Fruit fly (Drosophila melanogaster) whole organism, embryonic: ENCODE measurements around the gene fwe.

ENCODE experiments used
- Antp ChIP-seq: fragments of 200-800 bp; sonication (Bioruptor generic); optimal IDR thresholded peaks from 3 replicates; lab custom pipeline; 2016; ENCODE audit warnings: missing biosample characterization, missing genetic modification characterization
- Atf-2 ChIP-seq: fragments of 200-800 bp; sonication (Bioruptor generic); optimal IDR thresholded peaks from 2 replicates; lab custom pipeline; 2016; ENCODE audit warnings: missing biosample characterization, missing genetic modification characterization
- CG10209 ChIP-seq: fragments of 200-800 bp; sonication (Bioruptor generic); optimal IDR thresholded peaks from 3 replicates; lab custom pipeline; 2017; ENCODE audit warnings: missing biosample characterization, mild to moderate bottlenecking, missing genetic modification characterization, missing genetic modification reagents
- CG11085 ChIP-seq: fragments of 200-800 bp; sonication (Bioruptor generic); IDR thresholded peaks from 2 replicates; pipeline ENCODE4 v1.3.6; 2022; ENCODE audit warnings: missing biosample characterization, missing genetic modification characterization
- CG13287 ChIP-seq: fragments of 200-800 bp; sonication (Bioruptor generic); IDR thresholded peaks from 2 replicates; pipeline ENCODE4 v1.3.6; 2022; ENCODE audit warnings: missing biosample characterization, missing genetic modification characterization; ENCODE audit not compliant: partially characterized antibody
- CG14860 ChIP-seq: fragments of 200-800 bp; sonication (Bioruptor generic); IDR thresholded peaks from 3 replicates; pipeline ENCODE4 v1.3.6; 2022; ENCODE audit warnings: missing biosample characterization, missing genetic modification characterization; ENCODE audit not compliant: partially characterized antibody
- CG15601 ChIP-seq: fragments of 200-800 bp; sonication (Bioruptor generic); optimal IDR thresholded peaks from 3 replicates; lab custom pipeline; 2019; ENCODE audit warnings: missing biosample characterization, mild to moderate bottlenecking, missing genetic modification characterization, moderate library complexity
- CG1647 ChIP-seq: fragments of 200-800 bp; sonication (Bioruptor generic); optimal IDR thresholded peaks from 3 replicates; lab custom pipeline; 2016; ENCODE audit warnings: missing biosample characterization, missing genetic modification characterization
- CG17328 ChIP-seq: fragments of 200-800 bp; sonication (Bioruptor generic); IDR thresholded peaks from 2 replicates; pipeline ENCODE4 v1.3.6; 2022; ENCODE audit warnings: missing biosample characterization, missing genetic modification characterization
- CG18476 ChIP-seq: fragments of 200-800 bp; sonication (Bioruptor generic); optimal IDR thresholded peaks from 2 replicates; lab custom pipeline; 2016; ENCODE audit warnings: missing biosample characterization, mild to moderate bottlenecking, missing genetic modification characterization
- CG18764 ChIP-seq: fragments of 200-800 bp; sonication (Bioruptor generic); optimal IDR thresholded peaks from 3 replicates; lab custom pipeline; 2016; ENCODE audit warnings: missing biosample characterization, missing genetic modification characterization
- CG5245 ChIP-seq: fragments of 200-800 bp; sonication (Bioruptor generic); optimal IDR thresholded peaks from 3 replicates; lab custom pipeline; 2016; ENCODE audit warnings: missing biosample characterization, missing genetic modification characterization
- CG5953 ChIP-seq: fragments of 200-800 bp; sonication (Bioruptor generic); IDR thresholded peaks from 2 replicates; pipeline ENCODE4 v1.3.6; 2022; ENCODE audit warnings: missing biosample characterization, missing genetic modification characterization
- CG7839 ChIP-seq: fragments of 200-800 bp; sonication (Bioruptor generic); optimal IDR thresholded peaks from 3 replicates; lab custom pipeline; 2018; ENCODE audit warnings: missing biosample characterization, mild to moderate bottlenecking, missing genetic modification characterization, moderate library complexity
- CG7928 ChIP-seq: fragments of 200-800 bp; sonication (Bioruptor generic); optimal IDR thresholded peaks from 2 replicates; lab custom pipeline; 2017; ENCODE audit warnings: missing biosample characterization, mild to moderate bottlenecking, missing genetic modification characterization
- CG8765 ChIP-seq: fragments of 200-800 bp; sonication (Bioruptor generic); IDR thresholded peaks from 2 replicates; pipeline ENCODE4 v1.3.6; 2022; ENCODE audit warnings: missing biosample characterization, missing genetic modification characterization
- Camta ChIP-seq: fragments of 200-800 bp; sonication (Bioruptor generic); optimal IDR thresholded peaks from 2 replicates; lab custom pipeline; 2016; ENCODE audit warnings: missing biosample characterization, missing genetic modification characterization
- Dbx ChIP-seq: fragments of 200-800 bp; sonication (Bioruptor generic); IDR thresholded peaks from 3 replicates; pipeline ENCODE4 v1.3.6; 2022; ENCODE audit warnings: missing biosample characterization, missing genetic modification characterization
- Fer2 ChIP-seq: fragments of 200-800 bp; sonication (Bioruptor generic); optimal IDR thresholded peaks from 2 replicates; lab custom pipeline; 2018; ENCODE audit warnings: missing biosample characterization, mild to moderate bottlenecking, missing genetic modification characterization, moderate library complexity
- Fer3 ChIP-seq: fragments of 200-800 bp; sonication (Bioruptor generic); optimal IDR thresholded peaks from 2 replicates; lab custom pipeline; 2018; ENCODE audit warnings: missing biosample characterization, mild to moderate bottlenecking, missing genetic modification characterization, moderate library complexity
- Gsc ChIP-seq: fragments of 200-800 bp; sonication (Bioruptor generic); IDR thresholded peaks from 2 replicates; pipeline ENCODE4 v1.3.6; 2022; ENCODE audit warnings: missing biosample characterization, missing genetic modification characterization
- H15 ChIP-seq: fragments of 200-800 bp; sonication (Bioruptor generic); IDR thresholded peaks from 3 replicates; pipeline ENCODE4 v1.3.6; 2022; ENCODE audit warnings: missing biosample characterization, missing genetic modification characterization
- HLH4C ChIP-seq: fragments of 200-800 bp; sonication (Bioruptor generic); IDR thresholded peaks from 3 replicates; pipeline ENCODE4 v1.3.6; 2022; ENCODE audit warnings: missing biosample characterization, missing genetic modification characterization; ENCODE audit not compliant: partially characterized antibody
- NC2α ChIP-seq: fragments of 200-800 bp; sonication (Bioruptor generic); optimal IDR thresholded peaks from 2 replicates; lab custom pipeline; 2016; ENCODE audit warnings: missing biosample characterization, missing genetic modification characterization
- Nf-YA ChIP-seq: fragments of 200-800 bp; sonication (Bioruptor generic); IDR thresholded peaks from 2 replicates; pipeline ENCODE4 v1.3.6; 2022; ENCODE audit warnings: missing biosample characterization, missing genetic modification characterization
- Poxn ChIP-seq: fragments of 200-800 bp; sonication (Bioruptor generic); IDR thresholded peaks from 2 replicates; pipeline ENCODE4 v1.3.6; 2022; ENCODE audit warnings: missing biosample characterization, missing genetic modification characterization
- Spps ChIP-seq: fragments of 200-800 bp; sonication (Bioruptor generic); optimal IDR thresholded peaks from 2 replicates; lab custom pipeline; 2018; ENCODE audit warnings: missing biosample characterization, mild to moderate bottlenecking, missing genetic modification characterization
- TFAM ChIP-seq: fragments of 200-800 bp; sonication (Bioruptor generic); optimal IDR thresholded peaks from 2 replicates; lab custom pipeline; 2017; ENCODE audit warnings: missing biosample characterization, missing genetic modification characterization, inconsistent platforms
- Vsx1 ChIP-seq: fragments of 200-800 bp; sonication (Bioruptor generic); optimal IDR thresholded peaks from 2 replicates; lab custom pipeline; 2017; ENCODE audit warnings: missing biosample characterization, mild to moderate bottlenecking, missing genetic modification characterization, missing genetic modification reagents
- YL-1 ChIP-seq: fragments of 200-800 bp; sonication (Bioruptor generic); optimal IDR thresholded peaks from 3 replicates; lab custom pipeline; 2017; ENCODE audit warnings: missing biosample characterization, mild to moderate bottlenecking, missing genetic modification characterization
- abd-A ChIP-seq: fragments of 200-800 bp; sonication (Bioruptor generic); optimal IDR thresholded peaks from 3 replicates; lab custom pipeline; 2019; ENCODE audit warnings: missing biosample characterization, mild to moderate bottlenecking, missing genetic modification characterization, moderate library complexity
- al ChIP-seq: fragments of 200-800 bp; sonication (Bioruptor generic); IDR thresholded peaks from 2 replicates; pipeline ENCODE4 v1.3.6; 2022; ENCODE audit warnings: missing biosample characterization, missing genetic modification characterization
- bcd ChIP-seq: fragments of 200-800 bp; sonication (Bioruptor generic); optimal IDR thresholded peaks from 2 replicates; lab custom pipeline; 2017; ENCODE audit warnings: missing biosample characterization, mild to moderate bottlenecking, missing genetic modification characterization
- bowl ChIP-seq: fragments of 200-800 bp; sonication (Bioruptor generic); IDR thresholded peaks from 2 replicates; pipeline ENCODE4 v1.3.6; 2022; ENCODE audit warnings: missing biosample characterization, missing genetic modification characterization
- crc ChIP-seq: fragments of 200-800 bp; sonication (Bioruptor generic); optimal IDR thresholded peaks from 2 replicates; lab custom pipeline; 2016; ENCODE audit warnings: missing biosample characterization, missing genetic modification characterization
- dimm ChIP-seq: fragments of 200-800 bp; sonication (Bioruptor generic); IDR thresholded peaks from 2 replicates; pipeline ENCODE4 v1.3.6; 2022; ENCODE audit warnings: missing biosample characterization, missing genetic modification characterization
- ems ChIP-seq: fragments of 200-800 bp; sonication (Bioruptor generic); optimal IDR thresholded peaks from 3 replicates; lab custom pipeline; 2016; ENCODE audit warnings: missing biosample characterization, missing genetic modification characterization
- h ChIP-seq: fragments of >200 bp; optimal IDR thresholded peaks from 2 replicates; lab custom pipeline; 2017
- ham ChIP-seq: fragments of 200-800 bp; sonication (Bioruptor generic); IDR thresholded peaks from 2 replicates; pipeline ENCODE4 v1.3.6; 2022; ENCODE audit warnings: missing biosample characterization, missing genetic modification characterization
- inv ChIP-seq: fragments of 200-800 bp; sonication (Bioruptor generic); IDR thresholded peaks from 2 replicates; pipeline ENCODE4 v1.3.6; 2022; ENCODE audit warnings: missing biosample characterization, missing genetic modification characterization; ENCODE audit not compliant: partially characterized antibody
- klu ChIP-seq: fragments of 200-800 bp; sonication (Bioruptor generic); IDR thresholded peaks from 2 replicates; pipeline ENCODE4 v1.3.6; 2022; ENCODE audit warnings: missing biosample characterization, missing genetic modification characterization
- lov ChIP-seq, 2 experiments: fragments of 200-800 bp in 1 of 2; fragments of >200 bp in 1 of 2; sonication (Bioruptor generic) in 1 of 2; IDR thresholded peaks in 1 of 2; optimal IDR thresholded peaks in 1 of 2; 2 replicates in 1 of 2; 3 replicates in 1 of 2; pipeline versions ENCODE4 v1.3.6 to Lab custom; 2017 to 2022; ENCODE audit warnings: missing biosample characterization in 1 of 2, missing genetic modification characterization in 1 of 2
- maf-S ChIP-seq: fragments of 200-800 bp; sonication (Bioruptor generic); optimal IDR thresholded peaks from 2 replicates; lab custom pipeline; 2016; ENCODE audit warnings: missing biosample characterization, missing genetic modification characterization
- nom ChIP-seq: fragments of 200-800 bp; sonication (Bioruptor generic); optimal IDR thresholded peaks from 2 replicates; lab custom pipeline; 2017; ENCODE audit warnings: missing biosample characterization, missing genetic modification characterization, mild to moderate bottlenecking, moderate library complexity, missing genetic modification reagents
- prd ChIP-seq, 3 experiments: fragments of >200 bp in 2 of 3; fragments of 200-800 bp in 1 of 3; sonication (Bioruptor generic) in 1 of 3; optimal IDR thresholded peaks in 2 of 3; IDR thresholded peaks in 1 of 3; 2 replicates in 2 of 3; 3 replicates in 1 of 3; pipeline versions ENCODE4 v1.3.6 to Lab custom; 2017 to 2022; ENCODE audit warnings: missing biosample characterization in 1 of 3, missing genetic modification characterization in 1 of 3
- tll ChIP-seq, 2 experiments: fragments of 200-800 bp in 1 of 2; fragments of >200 bp in 1 of 2; sonication (Bioruptor generic) in 1 of 2; optimal IDR thresholded peaks; 2 replicates each; lab custom pipeline; 2017 to 2019; ENCODE audit warnings: missing biosample characterization in 2 of 2, missing genetic modification characterization in 2 of 2, mild to moderate bottlenecking in 1 of 2, moderate library complexity in 1 of 2
- twi ChIP-seq: fragments of 200-800 bp; optimal IDR thresholded peaks from 2 replicates; lab custom pipeline; 2019; ENCODE audit warnings: missing biosample characterization, mild to moderate bottlenecking, missing genetic modification characterization, moderate library complexity
- vfl ChIP-seq: fragments of 200-800 bp; sonication (Bioruptor generic); optimal IDR thresholded peaks from 2 replicates; lab custom pipeline; 2016; ENCODE audit warnings: missing biosample characterization, missing genetic modification characterization
- zen ChIP-seq: fragments of 200-800 bp; sonication (Bioruptor generic); optimal IDR thresholded peaks from 3 replicates; lab custom pipeline; 2018; ENCODE audit warnings: missing biosample characterization, mild to moderate bottlenecking, missing genetic modification characterization, moderate library complexity

Gene fwe

DNA sequence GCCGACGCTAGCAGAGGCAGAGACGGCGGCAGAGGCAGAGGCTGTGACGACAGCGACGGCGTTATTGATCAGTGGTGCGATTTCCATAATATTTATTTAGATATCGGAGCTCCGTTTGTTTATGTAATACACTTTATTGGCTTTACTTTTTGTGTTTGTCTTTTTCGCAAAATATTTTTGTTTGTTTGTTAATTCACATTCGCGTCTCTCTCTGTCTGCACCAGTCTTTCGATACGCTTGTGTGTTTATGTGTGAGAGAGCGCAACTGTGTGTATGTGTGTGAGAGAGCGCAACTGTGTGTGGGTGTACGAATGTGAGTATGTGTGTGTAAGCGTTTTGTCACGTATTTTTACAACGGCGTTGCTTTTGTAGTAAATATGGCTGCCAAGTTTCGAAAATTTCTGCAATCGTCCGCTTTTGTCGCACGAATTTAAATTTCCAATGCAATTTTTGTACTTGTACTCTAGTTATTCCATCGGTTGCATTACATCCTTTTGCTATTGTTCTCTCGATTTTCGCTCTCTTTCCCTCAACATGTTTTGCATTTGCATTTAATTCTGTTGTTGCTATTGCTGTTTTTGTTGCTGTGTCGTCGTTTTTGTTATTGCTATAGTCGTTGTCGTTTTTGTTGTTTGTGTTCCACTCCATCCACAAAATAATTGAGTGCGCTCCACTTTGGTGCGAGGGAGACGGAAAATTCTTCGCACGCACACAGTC is 9.4 kb upstream of the fwe start (continued):
- TF ChIP-seq nom (GFP tag; lab: Kevin White, UChicago) (no peak), abd-A (peak; percentile 8), vfl (GFP tag; lab: Kevin White, UChicago) (no peak), CG5953 (no peak), Fer2 (tag; lab: Kevin White, UChicago) (no peak), CG10209 (GFP tag; lab: Kevin White, UChicago) (no peak), ham (GFP tag; lab: Robert Waterston, UW) (no peak), klu (no peak), CG7839 (peak; percentile 14), Nf-YA (no peak), CG14860 (GFP tag; lab: Robert Waterston, UW) (no peak), ems (GFP tag; lab: Kevin White, UChicago) (no peak), H15 (GFP tag; lab: Robert Waterston, UW) (no peak), crc (GFP tag; lab: Kevin White, UChicago) (no peak), Poxn (GFP tag; lab: Robert Waterston, UW) (no peak), bowl (GFP tag; lab: Robert Waterston, UW) (peak; percentile 27; the same call in 1 of the 2 replicates), inv (no peak), tll (GFP tag; optimal IDR thresholded peaks at IDR 0.05; lab: Kevin White, UChicago) (no peak), CG18764 (GFP tag; lab: Kevin White, UChicago) (no peak), dimm (no peak), al (GFP tag; lab: Robert Waterston, UW) (no peak), TFAM (no peak), NC2α (GFP tag; lab: Kevin White, UChicago) (no peak), CG18476 (GFP tag; lab: Kevin White, UChicago) (no peak), CG5245 (GFP tag; lab: Kevin White, UChicago) (no peak), twi (tag; lab: Kevin White, UChicago) (no peak), Fer3 (tag; lab: Kevin White, UChicago) (no peak), lov (optimal IDR thresholded peaks at IDR 0.05; lab: Kevin White, UChicago) (no peak), lov (GFP tag; IDR thresholded peaks at IDR 0.05; lab: Robert Waterston, UW) (no peak), Spps (peak; percentile 14), CG15601 (no peak), maf-S (GFP tag; lab: Kevin White, UChicago) (no peak), bcd (GFP tag; lab: Kevin White, UChicago) (no peak), Vsx1 (peak; percentile 54), CG1647 (GFP tag; lab: Kevin White, UChicago) (peak; percentile 22), Antp (GFP tag; lab: Kevin White, UChicago) (no peak), prd (optimal IDR thresholded peaks at IDR 0.05; lab: Kevin White, UChicago) (no peak), prd (GFP tag; IDR thresholded peaks at IDR 0.05; lab: Robert Waterston, UW) (peak; percentile 42; the same call in 1 of the 3 replicates), CG13287 (GFP tag; lab: Robert Waterston, UW) (no peak; the same call in 1 of the 2 replicates), zen (tag; lab: Kevin White, UChicago) (no peak), h (lab: Kevin White, UChicago) (no peak), CG11085 (GFP tag; lab: Robert Waterston, UW) (no peak), HLH4C (GFP tag; lab: Robert Waterston, UW) (no peak), Dbx (GFP tag; lab: Robert Waterston, UW) (no peak), Gsc (GFP tag; lab: Robert Waterston, UW) (no peak), CG7928 (GFP tag; lab: Kevin White, UChicago) (no peak), Camta (no peak), CG17328 (GFP tag; lab: Robert Waterston, UW) (no peak; the same call in 1 of the 2 replicates), Atf-2 (GFP tag; lab: Kevin White, UChicago) (no peak), YL-1 (GFP tag; lab: Kevin White, UChicago) (peak; percentile 75), CG8765 (GFP tag; lab: Robert Waterston, UW) (no peak)
